Fruit fly (Drosophila melanogaster) whole organism, embryonic: ENCODE results near the gene CG34242.

ENCODE experiments used
- Aef1 ChIP-seq: fragments of 200-800 bp; sonication (Bioruptor generic); IDR thresholded peaks from 3 replicates; pipeline ENCODE4 v1.3.6; 2022; ENCODE audit warnings: missing biosample characterization, missing genetic modification characterization
- Antp ChIP-seq: fragments of 200-800 bp; sonication (Bioruptor generic); optimal IDR thresholded peaks from 3 replicates; lab custom pipeline; 2016; ENCODE audit warnings: missing biosample characterization, missing genetic modification characterization
- CG10565 ChIP-seq: fragments of 200-800 bp; sonication (Bioruptor generic); optimal IDR thresholded peaks from 3 replicates; lab custom pipeline; 2016; ENCODE audit warnings: missing biosample characterization, mild to moderate bottlenecking, missing genetic modification characterization
- CG12391 ChIP-seq: fragments of 200-800 bp; sonication (Bioruptor generic); optimal IDR thresholded peaks from 3 replicates; lab custom pipeline; 2018; ENCODE audit warnings: missing biosample characterization, mild to moderate bottlenecking, missing genetic modification characterization, moderate library complexity
- CG13894 ChIP-seq: fragments of 200-800 bp; sonication (Bioruptor generic); optimal IDR thresholded peaks from 3 replicates; lab custom pipeline; 2018; ENCODE audit warnings: missing biosample characterization, mild to moderate bottlenecking, missing genetic modification characterization, moderate library complexity
- CG14667 ChIP-seq: fragments of 200-800 bp; sonication (Bioruptor generic); IDR thresholded peaks from 2 replicates; pipeline ENCODE4 v1.3.6; 2022; ENCODE audit warnings: missing biosample characterization, missing genetic modification characterization
- CG15696 ChIP-seq: fragments of 200-800 bp; sonication (Bioruptor generic); optimal IDR thresholded peaks from 2 replicates; lab custom pipeline; 2019; ENCODE audit warnings: missing biosample characterization, mild to moderate bottlenecking, missing genetic modification characterization, moderate library complexity
- CG2199 ChIP-seq: fragments of 200-800 bp; sonication (Bioruptor generic); IDR thresholded peaks from 3 replicates; pipeline ENCODE4 v1.3.6; 2022; ENCODE audit warnings: missing biosample characterization, missing genetic modification characterization
- CG31365 ChIP-seq: fragments of 200-800 bp; sonication (Bioruptor generic); optimal IDR thresholded peaks from 2 replicates; lab custom pipeline; 2018; ENCODE audit warnings: missing biosample characterization, mild to moderate bottlenecking, missing genetic modification characterization
- CG32767 ChIP-seq: fragments of 200-800 bp; sonication (Bioruptor generic); IDR thresholded peaks from 2 replicates; pipeline ENCODE4 v1.3.6; 2022; ENCODE audit warnings: missing biosample characterization, missing genetic modification characterization
- CG34376 ChIP-seq: fragments of 200-800 bp; sonication (Bioruptor generic); optimal IDR thresholded peaks from 2 replicates; lab custom pipeline; 2018; ENCODE audit warnings: missing biosample characterization, mild to moderate bottlenecking, missing genetic modification characterization
- CG3838 ChIP-seq: fragments of 200-800 bp; sonication (Bioruptor generic); optimal IDR thresholded peaks from 3 replicates; lab custom pipeline; 2016; ENCODE audit warnings: missing biosample characterization, missing genetic modification characterization
- CG4854 ChIP-seq: fragments of 200-800 bp; sonication (Bioruptor generic); optimal IDR thresholded peaks from 2 replicates; lab custom pipeline; 2016; ENCODE audit warnings: missing biosample characterization, missing genetic modification characterization, inconsistent platforms
- CG6689 ChIP-seq: fragments of 200-800 bp; sonication (Bioruptor generic); IDR thresholded peaks from 2 replicates; pipeline ENCODE4 v1.3.6; 2022; ENCODE audit warnings: missing biosample characterization, missing genetic modification characterization
- CG7556 ChIP-seq: fragments of 200-800 bp; sonication (Bioruptor generic); optimal IDR thresholded peaks from 2 replicates; lab custom pipeline; 2017; ENCODE audit warnings: missing biosample characterization, mild to moderate bottlenecking, missing genetic modification characterization
- CG8388 ChIP-seq: fragments of 200-800 bp; sonication (Bioruptor generic); optimal IDR thresholded peaks from 2 replicates; lab custom pipeline; 2019; ENCODE audit warnings: missing biosample characterization, mild to moderate bottlenecking, missing genetic modification characterization, moderate library complexity
- CG8944 ChIP-seq: fragments of 200-800 bp; sonication (Bioruptor generic); optimal IDR thresholded peaks from 3 replicates; lab custom pipeline; 2016; ENCODE audit warnings: missing biosample characterization, missing genetic modification characterization
- CG9437 ChIP-seq: fragments of 200-800 bp; sonication (Bioruptor generic); optimal IDR thresholded peaks from 2 replicates; lab custom pipeline; 2018; ENCODE audit warnings: missing biosample characterization, mild to moderate bottlenecking, missing genetic modification characterization
- CG9932 ChIP-seq: fragments of 200-800 bp; sonication (Bioruptor generic); IDR thresholded peaks from 2 replicates; pipeline ENCODE4 v1.3.6; 2022; ENCODE audit warnings: missing biosample characterization, missing genetic modification characterization
- CkIIα-i1 ChIP-seq: fragments of 200-800 bp; sonication (Bioruptor generic); IDR thresholded peaks from 2 replicates; pipeline ENCODE4 v1.3.6; 2022; ENCODE audit warnings: missing biosample characterization, missing genetic modification characterization
- Dip2 ChIP-seq: fragments of 200-800 bp; sonication (Bioruptor generic); IDR thresholded peaks from 2 replicates; pipeline ENCODE4 v1.3.6; 2022; ENCODE audit warnings: missing biosample characterization, missing genetic modification characterization
- Dref ChIP-seq: fragments of 200-800 bp; sonication (Bioruptor generic); IDR thresholded peaks from 2 replicates; pipeline ENCODE4 v1.3.6; 2022; ENCODE audit warnings: missing biosample characterization, missing genetic modification characterization
- E2f2 ChIP-seq: fragments of 200-800 bp; sonication (Bioruptor generic); IDR thresholded peaks from 2 replicates; pipeline ENCODE4 v1.3.6; 2022; ENCODE audit warnings: missing biosample characterization, missing genetic modification characterization
- Fer3 ChIP-seq: fragments of 200-800 bp; sonication (Bioruptor generic); optimal IDR thresholded peaks from 2 replicates; lab custom pipeline; 2018; ENCODE audit warnings: missing biosample characterization, mild to moderate bottlenecking, missing genetic modification characterization, moderate library complexity
- Mes4 ChIP-seq: fragments of 200-800 bp; sonication (Bioruptor generic); optimal IDR thresholded peaks from 2 replicates; lab custom pipeline; 2016; ENCODE audit warnings: missing biosample characterization, missing genetic modification characterization
- NK7.1 ChIP-seq: fragments of 200-800 bp; sonication (Bioruptor generic); optimal IDR thresholded peaks from 3 replicates; lab custom pipeline; 2016; ENCODE audit warnings: missing biosample characterization, missing genetic modification characterization
- Sin3A ChIP-seq: fragments of >200 bp; optimal IDR thresholded peaks from 2 replicates; lab custom pipeline; 2018
- cato ChIP-seq: fragments of 200-800 bp; sonication (Bioruptor generic); optimal IDR thresholded peaks from 2 replicates; lab custom pipeline; 2016; ENCODE audit warnings: missing biosample characterization, missing genetic modification characterization, borderline replicate concordance
- caup ChIP-seq: fragments of 200-800 bp; sonication (Bioruptor generic); optimal IDR thresholded peaks from 3 replicates; lab custom pipeline; 2017; ENCODE audit warnings: missing biosample characterization, mild to moderate bottlenecking, missing genetic modification characterization, moderate library complexity; ENCODE audit not compliant: severe bottlenecking
- chn ChIP-seq: fragments of 200-800 bp; sonication (Bioruptor generic); optimal IDR thresholded peaks from 2 replicates; lab custom pipeline; 2016; ENCODE audit warnings: missing biosample characterization, missing genetic modification characterization
- corto ChIP-seq: fragments of 200-800 bp; sonication (Bioruptor generic); optimal IDR thresholded peaks from 2 replicates; lab custom pipeline; 2016; ENCODE audit warnings: missing biosample characterization, mild to moderate bottlenecking, missing genetic modification characterization, moderate library complexity
- crol ChIP-seq: fragments of 200-800 bp; sonication (Bioruptor generic); IDR thresholded peaks from 2 replicates; pipeline ENCODE4 v1.3.6; 2022; ENCODE audit warnings: missing biosample characterization, missing genetic modification characterization
- danr ChIP-seq: fragments of 200-800 bp; sonication (Bioruptor generic); IDR thresholded peaks from 2 replicates; pipeline ENCODE4 v1.3.6; 2022; ENCODE audit warnings: missing biosample characterization, missing genetic modification characterization
- dm ChIP-seq: fragments of 200-800 bp; sonication (Bioruptor generic); optimal IDR thresholded peaks from 3 replicates; lab custom pipeline; 2016; ENCODE audit warnings: missing biosample characterization, missing genetic modification characterization
- esg ChIP-seq: fragments of 200-800 bp; sonication (Bioruptor generic); conservative IDR thresholded peaks from 2 replicates; pipeline ENCODE4 v1.3.6; 2022; ENCODE audit warnings: missing biosample characterization, missing genetic modification characterization
- fd96Cb ChIP-seq: fragments of 200-800 bp; sonication (Bioruptor generic); optimal IDR thresholded peaks from 2 replicates; lab custom pipeline; 2018; ENCODE audit warnings: missing biosample characterization, mild to moderate bottlenecking, missing genetic modification characterization, moderate library complexity
- fru ChIP-seq: fragments of >200 bp; optimal IDR thresholded peaks from 2 replicates; lab custom pipeline; 2017
- lab ChIP-seq: fragments of 200-800 bp; sonication (Bioruptor generic); optimal IDR thresholded peaks from 3 replicates; lab custom pipeline; 2017; ENCODE audit warnings: missing biosample characterization, missing genetic modification characterization, mild to moderate bottlenecking, moderate library complexity, missing genetic modification reagents
- luna ChIP-seq: fragments of 200-800 bp; sonication (Bioruptor generic); optimal IDR thresholded peaks from 2 replicates; lab custom pipeline; 2016; ENCODE audit warnings: missing biosample characterization, missing genetic modification characterization
- mirr ChIP-seq: fragments of 200-800 bp; sonication (Bioruptor generic); optimal IDR thresholded peaks from 3 replicates; lab custom pipeline; 2018; ENCODE audit warnings: missing biosample characterization, mild to moderate bottlenecking, missing genetic modification characterization
- oc ChIP-seq: fragments of 200-800 bp; sonication (Bioruptor generic); optimal IDR thresholded peaks from 2 replicates; lab custom pipeline; 2018; ENCODE audit warnings: missing biosample characterization, mild to moderate bottlenecking, missing genetic modification characterization, moderate library complexity
- pb ChIP-seq: fragments of 200-800 bp; sonication (Bioruptor generic); optimal IDR thresholded peaks from 3 replicates; lab custom pipeline; 2016; ENCODE audit warnings: missing biosample characterization, missing genetic modification characterization
- pho ChIP-seq: fragments of 200-800 bp; sonication (Bioruptor generic); optimal IDR thresholded peaks from 2 replicates; lab custom pipeline; 2016; ENCODE audit warnings: missing biosample characterization, missing genetic modification characterization
- psq ChIP-seq: fragments of 200-800 bp; sonication (Bioruptor generic); optimal IDR thresholded peaks from 2 replicates; lab custom pipeline; 2017; ENCODE audit warnings: missing biosample characterization, missing genetic modification characterization
- run ChIP-seq: fragments of 200-800 bp; sonication (Bioruptor generic); optimal IDR thresholded peaks from 3 replicates; lab custom pipeline; 2018; ENCODE audit warnings: missing biosample characterization, mild to moderate bottlenecking, missing genetic modification characterization
- scrt ChIP-seq: fragments of 200-800 bp; sonication (Bioruptor generic); optimal IDR thresholded peaks from 2 replicates; lab custom pipeline; 2018; ENCODE audit warnings: missing biosample characterization, mild to moderate bottlenecking, missing genetic modification characterization, moderate library complexity
- sna ChIP-seq: fragments of 200-800 bp; sonication (Bioruptor generic); IDR thresholded peaks from 2 replicates; pipeline ENCODE4 v1.3.6; 2022; ENCODE audit warnings: missing biosample characterization, missing genetic modification characterization; ENCODE audit not compliant: partially characterized antibody
- tna ChIP-seq: fragments of 200-800 bp; sonication (Bioruptor generic); IDR thresholded peaks from 2 replicates; pipeline ENCODE4 v1.3.6; 2022; ENCODE audit warnings: missing biosample characterization, missing genetic modification characterization; ENCODE audit not compliant: partially characterized antibody
- vfl ChIP-seq: fragments of 200-800 bp; sonication (Bioruptor generic); optimal IDR thresholded peaks from 2 replicates; lab custom pipeline; 2016; ENCODE audit warnings: missing biosample characterization, missing genetic modification characterization
- zf30C ChIP-seq: fragments of 200-800 bp; sonication (Bioruptor generic); optimal IDR thresholded peaks from 3 replicates; lab custom pipeline; 2018; ENCODE audit warnings: missing biosample characterization, mild to moderate bottlenecking, missing genetic modification characterization
- zfh2 ChIP-seq: fragments of 200-800 bp; sonication (Bioruptor generic); optimal IDR thresholded peaks from 2 replicates; lab custom pipeline; 2016; ENCODE audit warnings: missing biosample characterization, missing genetic modification characterization

The CG34242 gene

dm6 chr3L:12523941-12524340 lies 9.9 kb upstream of the CG34242 start, which contains the start of the genes ver and Gcn5 (continued):
- TF ChIP-seq Mes4 (GFP tag; lab: Kevin White, UChicago), result peak; percentile 54
- peak; percentile 80 for TF ChIP-seq CG4854 (GFP tag; lab: Kevin White, UChicago)
- peak; percentile 21; the same call in 1 of the 2 replicates for TF ChIP-seq Dip2
- peak; percentile 84 for TF ChIP-seq cato (GFP tag; lab: Kevin White, UChicago)
- peak; percentile 75 for TF ChIP-seq run (tag; lab: Kevin White, UChicago)
- peak; percentile 81 for TF ChIP-seq scrt (GFP tag; lab: Kevin White, UChicago)
- TF ChIP-seq NK7.1, result peak; percentile 73
- TF ChIP-seq dm (GFP tag; lab: Kevin White, UChicago), result peak; percentile 62
- TF ChIP-seq Dref (GFP tag; lab: Robert Waterston, UW), result peak; percentile 26; the same call in 1 of the 2 replicates
- TF ChIP-seq zfh2 (GFP tag; lab: Kevin White, UChicago), result peak; percentile 93
- peak; percentile 95 for TF ChIP-seq CG6689
- TF ChIP-seq CG10565 (GFP tag; lab: Kevin White, UChicago), result peak; percentile 14
- TF ChIP-seq vfl (GFP tag; lab: Kevin White, UChicago), result peak; percentile 82
- TF ChIP-seq E2f2 (GFP tag; lab: Robert Waterston, UW), result peak; percentile 82
- peak; percentile 79 for TF ChIP-seq CG8944 (GFP tag; lab: Kevin White, UChicago)
- TF ChIP-seq Sin3A (lab: Kevin White, UChicago), result peak; percentile 31
- TF ChIP-seq fru (lab: Kevin White, UChicago), result no peak
- TF ChIP-seq CG31365, result peak; percentile 65
- TF ChIP-seq oc, result peak; percentile 90
- 0 out of 3 replicates have a peak, but pooled peaks have one; percentile 77 for TF ChIP-seq CG2199 (GFP tag; lab: Robert Waterston, UW)
- peak; percentile 70 for TF ChIP-seq CG3838 (GFP tag; lab: Kevin White, UChicago)
- peak; percentile 89 for TF ChIP-seq esg
- TF ChIP-seq CG9932 (GFP tag; lab: Robert Waterston, UW), result peak; percentile 95
- TF ChIP-seq pho (GFP tag; lab: Kevin White, UChicago), result peak; percentile 88
- no peak for TF ChIP-seq sna
- TF ChIP-seq luna (GFP tag; lab: Kevin White, UChicago), result peak; percentile 82
- TF ChIP-seq CG7556 (GFP tag; lab: Kevin White, UChicago), result peak; percentile 89
- peak; percentile 92 for TF ChIP-seq Fer3 (tag; lab: Kevin White, UChicago)
- TF ChIP-seq CG14667 (GFP tag; lab: Robert Waterston, UW), result peak; percentile 88
- peak; percentile 96 for TF ChIP-seq lab (GFP tag; lab: Kevin White, UChicago)
- peak; percentile 91 for TF ChIP-seq fd96Cb (tag; lab: Kevin White, UChicago)
- peak; percentile 77 for TF ChIP-seq mirr (GFP tag; lab: Kevin White, UChicago)
- peak; percentile 62 for TF ChIP-seq CG34376 (GFP tag; lab: Kevin White, UChicago)
- TF ChIP-seq CkIIα-i1, result no peak
- peak; percentile 79 for TF ChIP-seq CG8388 (GFP tag; lab: Kevin White, UChicago)
- TF ChIP-seq pb (GFP tag; lab: Kevin White, UChicago), result peak; percentile 30
- TF ChIP-seq Antp (GFP tag; lab: Kevin White, UChicago), result peak; percentile 79
- peak; percentile 73 for TF ChIP-seq psq
- peak; percentile 91 for TF ChIP-seq CG13894 (tag; lab: Kevin White, UChicago)
- TF ChIP-seq danr, result peak; percentile 86
- peak; percentile 84 for TF ChIP-seq CG15696 (tag; lab: Kevin White, UChicago)
- peak; percentile 86 for TF ChIP-seq CG9437 (GFP tag; lab: Kevin White, UChicago)
- TF ChIP-seq zf30C (GFP tag; lab: Kevin White, UChicago), result peak; percentile 50
- TF ChIP-seq CG32767, result peak; percentile 90
- TF ChIP-seq corto (GFP tag; lab: Kevin White, UChicago), result peak; percentile 89
- no peak for TF ChIP-seq tna (GFP tag; lab: Robert Waterston, UW)
- peak; percentile 90 for TF ChIP-seq chn (GFP tag; lab: Kevin White, UChicago)
- peak; percentile 94 for TF ChIP-seq Aef1 (GFP tag; lab: Robert Waterston, UW)
- 0 out of 2 replicates have a peak, but pooled peaks have one; percentile 18 for TF ChIP-seq crol (GFP tag; lab: Robert Waterston, UW)
- TF ChIP-seq caup (GFP tag; lab: Kevin White, UChicago), result peak; percentile 92
- TF ChIP-seq CG12391 (tag; lab: Kevin White, UChicago), result peak; percentile 95
